Worm (Caenorhabditis elegans) whole organism, L2 larva: ENCODE results near the gene F52D10.4.

ENCODE experiments used
- egl-27 ChIP-seq: sonication (generic microtip); optimal IDR thresholded peaks from 3 replicates; lab custom pipeline; 2017; ENCODE audit warnings: missing biosample characterization, missing genetic modification reagents, missing genetic modification characterization
- mdl-1 ChIP-seq, 2 experiments: fragments of 150-350 bp in 1 of 2; sonication (generic microtip) in 1 of 2; optimal IDR thresholded peaks; 2 replicates each; lab custom pipeline; 2017; ENCODE audit warnings: missing biosample characterization in 2 of 2, missing genetic modification characterization in 2 of 2
- nhr-10 ChIP-seq: sonication (generic microtip); optimal IDR thresholded peaks from 2 replicates; lab custom pipeline; 2017; ENCODE audit warnings: missing biosample characterization, missing genetic modification characterization
- nhr-11 ChIP-seq: fragments of 150-350 bp; optimal IDR thresholded peaks from 2 replicates; lab custom pipeline; 2014; ENCODE audit warnings: missing biosample characterization, missing genetic modification characterization
- nhr-25 ChIP-seq: fragments of 150-350 bp; sonication (generic microtip); optimal IDR thresholded peaks from 3 replicates; lab custom pipeline; 2014; ENCODE audit warnings: missing biosample characterization, missing genetic modification characterization
- ztf-11 ChIP-seq: sonication (generic microtip); optimal IDR thresholded peaks from 2 replicates; lab custom pipeline; 2017; ENCODE audit warnings: missing biosample characterization, missing genetic modification characterization

DNA sequence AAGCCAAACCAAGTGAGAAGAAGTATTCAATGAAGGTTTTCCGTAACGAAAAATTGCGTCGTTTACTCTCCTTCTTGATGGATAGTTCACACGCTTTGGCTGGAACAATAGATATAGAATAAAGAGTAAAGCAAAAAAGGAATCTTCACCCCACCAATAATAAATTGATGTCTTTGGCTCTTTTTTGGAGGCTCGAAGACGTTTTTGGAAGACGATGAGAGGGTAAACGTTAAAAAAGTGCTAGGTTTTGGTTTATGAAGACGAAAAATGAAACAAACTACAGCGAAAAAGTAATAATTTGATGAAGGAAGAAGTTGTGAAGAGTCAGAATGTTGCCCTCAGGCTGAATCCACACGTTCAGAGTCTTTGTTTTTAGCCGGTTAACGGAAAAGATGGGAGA is 4.7 kb downstream of the F52D10.4 start, which contains the start of gene sto-3:
- TF ChIP-seq nhr-11 (tag; lab: Kevin White, UChicago) (no peak), nhr-25 (tag; lab: Kevin White, UChicago) (no peak), nhr-10 (tag; lab: Kevin White, UChicago) (no peak), ztf-11 (no peak), mdl-1 (tag; optimal IDR thresholded peaks at IDR 0.05; lab: Kevin White, UChicago) (no peak), egl-27 (tag; lab: Kevin White, UChicago) (no peak)
